Worm (Caenorhabditis elegans) whole organism, L4/young adult: ENCODE data around the gene ZK816.1.
A peak's percentile ranks its signal among the peaks of the same experiment; 100 is the strongest.

Source experiments
- W03F9.2 ChIP-seq: fragments of 150-350 bp; optimal IDR thresholded peaks from 2 replicates; lab custom pipeline; 2014; ENCODE audit warnings: missing biosample characterization, missing genetic modification characterization
- dao-5 ChIP-seq: sonication (generic microtip); optimal IDR thresholded peaks from 2 replicates; lab custom pipeline; 2016; ENCODE audit warnings: missing genotype, missing genetic modification characterization, moderate library complexity, missing compliant biosample characterization
- him-1 ChIP-seq: sonication (generic microtip); optimal IDR thresholded peaks from 2 replicates; lab custom pipeline; 2016; ENCODE audit warnings: missing genotype, missing genetic modification reagents, missing genetic modification characterization, missing compliant biosample characterization

ZK816.1 gene

ce11 chrX:3350306-3350705, 1.2 kb upstream of the ZK816.1 start, which contains the start of gene nspg-4:
TSS of gene nspg-4 (minus strand) at chrX:3350406.
- TF ChIP-seq him-1 (no peak), dao-5 (tag; lab: Kevin White, UChicago) (no peak), W03F9.2 (no peak)

- no peak for TF ChIP-seq W03F9.2
- TF ChIP-seq him-1: no peak
- no peak for TF ChIP-seq dao-5 (tag; lab: Kevin White, UChicago)
Measured at ce11 chrX:3362378-3362777, 10.9 kb downstream of the ZK816.1 start, which contains the start of gene dhs-26. TSS of gene dhs-26 (minus strand) at chrX:3362493.

ce11 chrX:3366782-3367181, 15.3 kb downstream of the ZK816.1 start:
- TF ChIP-seq W03F9.2: no peak
- TF ChIP-seq him-1: no peak
- TF ChIP-seq dao-5 (tag; lab: Kevin White, UChicago): no peak

ce11 chrX:3368659-3369058, 17.1 kb downstream of the ZK816.1 start, which contains the start of gene ZK563.2:
TSS of gene ZK563.2 (plus strand) at chrX:3368959.
- TF ChIP-seq W03F9.2 (no peak), him-1 (no peak), dao-5 (tag; lab: Kevin White, UChicago) (no peak)

ce11 chrX:3369442-3369841, 17.9 kb downstream of the ZK816.1 start:
- no peak for TF ChIP-seq W03F9.2
- no peak for TF ChIP-seq dao-5 (tag; lab: Kevin White, UChicago)

- TF ChIP-seq him-1: peak; percentile 85
- peak; percentile 27 for TF ChIP-seq dao-5 (tag; lab: Kevin White, UChicago)
- TF ChIP-seq W03F9.2: no peak
Measured at ce11 chrX:3371264-3371663, 19.8 kb downstream of the ZK816.1 start.

- TF ChIP-seq dao-5 (tag; lab: Kevin White, UChicago): no peak
- no peak for TF ChIP-seq him-1
- TF ChIP-seq W03F9.2: no peak
Measured at ce11 chrX:3374642-3375041, 23.1 kb downstream of the ZK816.1 start, which contains the start of gene clc-3. TSS of gene clc-3 (minus strand) at chrX:3374742.

- TF ChIP-seq him-1: no peak
- no peak for TF ChIP-seq dao-5 (tag; lab: Kevin White, UChicago)
- TF ChIP-seq W03F9.2: no peak
Measured at ce11 chrX:3375320-3375719, 23.8 kb downstream of the ZK816.1 start.

- TF ChIP-seq dao-5 (tag; lab: Kevin White, UChicago): no peak
- no peak for TF ChIP-seq him-1
- TF ChIP-seq W03F9.2: no peak
Measured at ce11 chrX:3379114-3379513, 27.6 kb downstream of the ZK816.1 start, which contains the start of gene sorf-1. TSS of gene sorf-1 (minus strand) at chrX:3379248.

ce11 chrX:3380167-3380566, 28.7 kb downstream of the ZK816.1 start, which contains the start of gene ZK563.7:
TSS of gene ZK563.7 (plus strand) at chrX:3380467.
- TF ChIP-seq dao-5 (tag; lab: Kevin White, UChicago): no peak
- no peak for TF ChIP-seq him-1

ce11 chrX:3385362-3385761, 33.9 kb downstream of the ZK816.1 start, which contains the start of gene acp-1:
TSS of gene acp-1 (minus strand) at chrX:3385462.
- TF ChIP-seq dao-5 (tag; lab: Kevin White, UChicago): no peak
- TF ChIP-seq him-1: no peak
- TF ChIP-seq W03F9.2: no peak

- no peak for TF ChIP-seq him-1
- TF ChIP-seq W03F9.2: no peak
- TF ChIP-seq dao-5 (tag; lab: Kevin White, UChicago): no peak
Measured at ce11 chrX:3393562-3393961, 42.0 kb downstream of the ZK816.1 start, which contains the start of gene slcf-2. TSS of gene slcf-2 (plus strand) at chrX:3393862.

- TF ChIP-seq him-1 (no peak), dao-5 (tag; lab: Kevin White, UChicago) (no peak), W03F9.2 (no peak)
Measured at ce11 chrX:3396735-3397134, 45.2 kb downstream of the ZK816.1 start.

- no peak for TF ChIP-seq dao-5 (tag; lab: Kevin White, UChicago)
- no peak for TF ChIP-seq W03F9.2
- TF ChIP-seq him-1: no peak
Measured at ce11 chrX:3399917-3400316, 48.4 kb downstream of the ZK816.1 start, which contains the start of gene cht-1. TSS of gene cht-1 (minus strand) at chrX:3400017.

- TF ChIP-seq dao-5 (tag; lab: Kevin White, UChicago) (no peak), him-1 (no peak), W03F9.2 (no peak)
Measured at ce11 chrX:3400387-3400786, 48.9 kb downstream of the ZK816.1 start.

- TF ChIP-seq W03F9.2 (no peak), dao-5 (tag; lab: Kevin White, UChicago) (no peak), him-1 (no peak)
Measured at ce11 chrX:3401701-3402100, 50.2 kb downstream of the ZK816.1 start, which contains the start of gene C04F6.9. TSS of gene C04F6.9 (plus strand) at chrX:3402001.
